Fruit fly (Drosophila melanogaster): ENCODE data around the gene Synd.

The Synd gene

DNA sequence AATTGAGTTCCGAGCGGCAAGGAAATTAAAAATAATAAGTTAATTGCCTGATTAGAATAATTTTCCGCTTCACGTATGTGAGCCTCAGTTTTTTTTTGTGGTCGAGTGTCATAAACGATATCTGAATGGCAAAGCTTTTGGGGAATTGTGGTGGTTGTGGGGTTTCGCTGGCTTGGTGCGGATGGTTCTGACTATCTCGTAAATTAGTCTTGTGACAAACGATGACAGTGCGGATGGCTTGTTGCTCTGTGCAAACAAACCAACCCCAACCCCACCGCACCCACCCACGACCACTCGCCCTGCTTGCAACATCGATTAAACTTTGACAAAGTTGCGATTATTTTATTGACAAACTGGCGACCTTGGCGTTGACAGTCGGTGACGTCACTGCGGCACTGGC, 5.7 kb upstream of the Synd start:
- no peak for TF ChIP-seq CG17801 (GFP tag; optimal IDR thresholded peaks at IDR 0.05; ENCODE audit: partially characterized antibody)

dm6 chr3R:20828520-20829415, 3.8 kb upstream of the Synd start:
- peak; percentile 7 for TF ChIP-seq CG17801 (GFP tag; optimal IDR thresholded peaks at IDR 0.05; ENCODE audit: partially characterized antibody)

DNA sequence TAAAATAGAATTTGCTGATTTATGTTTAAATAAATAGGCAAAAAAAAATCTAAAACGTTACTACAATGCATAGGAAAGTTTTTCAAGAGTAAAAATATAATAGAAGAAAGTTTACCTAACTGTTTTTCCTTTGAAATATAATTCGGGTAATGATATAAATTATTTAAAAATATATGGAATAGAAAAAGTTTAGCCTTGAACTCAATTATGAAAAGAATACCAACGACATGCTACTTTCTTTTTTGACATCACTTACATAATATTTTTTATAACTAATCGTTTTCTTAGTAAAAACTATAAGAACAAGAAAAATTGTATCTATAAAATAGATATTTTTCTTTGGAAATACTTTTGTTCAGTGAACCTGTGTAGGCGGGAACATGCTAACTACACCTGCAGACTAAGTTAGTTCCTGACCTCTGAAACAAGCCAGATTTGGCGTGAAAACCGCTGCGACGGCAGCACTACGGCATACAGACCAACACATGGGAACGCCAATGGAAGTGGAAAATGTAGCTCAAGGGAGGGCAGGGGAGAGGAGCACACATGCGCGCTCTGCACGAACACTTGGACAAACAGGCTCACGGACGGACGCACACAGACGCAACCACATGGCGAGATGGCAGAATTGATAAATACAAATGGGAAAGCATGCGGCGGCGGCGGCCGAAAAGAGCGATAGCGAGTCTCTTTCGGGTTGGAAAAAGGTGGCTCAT, 3.0 kb upstream of the Synd start:
- no peak for TF ChIP-seq CG17801 (GFP tag; optimal IDR thresholded peaks at IDR 0.05; ENCODE audit: partially characterized antibody)

DNA sequence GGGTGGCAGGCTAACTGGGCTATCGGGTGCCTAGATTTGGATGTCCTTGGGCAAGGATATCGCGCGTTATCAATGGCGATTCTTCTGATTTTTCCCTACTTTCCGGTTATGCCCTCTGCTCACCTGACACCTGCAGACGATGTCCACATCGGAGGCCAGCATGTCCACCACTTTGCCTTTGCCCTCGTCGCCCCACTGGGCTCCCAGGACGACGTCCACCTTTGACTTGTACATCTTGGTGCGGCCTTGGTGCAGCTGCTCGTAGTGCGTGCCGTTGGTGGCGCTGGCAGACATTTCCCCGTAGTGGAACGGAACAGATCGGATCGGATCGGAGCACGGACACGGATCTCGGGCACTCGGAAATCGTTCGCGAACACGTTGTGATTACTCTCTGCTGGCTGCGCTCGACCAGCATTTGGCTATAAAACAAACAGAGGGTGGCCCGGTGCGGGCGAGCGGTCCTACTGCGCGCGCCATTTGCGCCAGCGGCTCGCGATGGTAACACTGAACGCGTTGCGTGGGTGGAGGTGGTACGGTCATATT, 2.4 kb upstream of the Synd start, which contains the start of gene Adss:
Adss (minus strand) TSS at position 428 of the 543 bp plus-strand sequence.
- TF ChIP-seq CG17801 (GFP tag; optimal IDR thresholded peaks at IDR 0.05; ENCODE audit: partially characterized antibody) = peak; percentile 58

DNA sequence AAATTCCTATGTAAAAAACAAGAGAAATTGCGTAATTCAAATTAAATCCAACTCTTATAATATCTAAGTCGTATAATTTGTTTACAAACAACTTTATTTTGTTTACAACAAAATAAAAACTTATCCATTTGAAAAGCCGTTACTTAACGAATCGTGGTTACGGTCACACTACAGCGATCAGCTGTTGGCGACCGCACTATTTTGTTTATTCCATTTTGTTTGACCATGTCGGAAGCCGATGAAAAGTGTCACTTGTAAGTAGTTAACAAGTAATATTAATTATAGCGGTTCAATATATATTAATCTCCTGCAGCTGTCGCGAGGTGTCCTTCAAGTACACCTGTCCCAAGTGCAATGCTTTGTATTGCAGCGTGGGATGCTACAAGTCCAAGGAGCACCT, 1.6 kb upstream of the Synd start, which contains the start of gene CG31223:
CG31223 (plus strand) TSS at position 165 of the 400 bp plus-strand sequence.
- no peak for TF ChIP-seq CG17801 (GFP tag; optimal IDR thresholded peaks at IDR 0.05; ENCODE audit: partially characterized antibody)

- no peak for TF ChIP-seq CG17801 (GFP tag; optimal IDR thresholded peaks at IDR 0.05; ENCODE audit: partially characterized antibody)
These were observed 1.1 kb downstream of the Synd start for dm6 chr3R:20833664-20834063.

DNA sequence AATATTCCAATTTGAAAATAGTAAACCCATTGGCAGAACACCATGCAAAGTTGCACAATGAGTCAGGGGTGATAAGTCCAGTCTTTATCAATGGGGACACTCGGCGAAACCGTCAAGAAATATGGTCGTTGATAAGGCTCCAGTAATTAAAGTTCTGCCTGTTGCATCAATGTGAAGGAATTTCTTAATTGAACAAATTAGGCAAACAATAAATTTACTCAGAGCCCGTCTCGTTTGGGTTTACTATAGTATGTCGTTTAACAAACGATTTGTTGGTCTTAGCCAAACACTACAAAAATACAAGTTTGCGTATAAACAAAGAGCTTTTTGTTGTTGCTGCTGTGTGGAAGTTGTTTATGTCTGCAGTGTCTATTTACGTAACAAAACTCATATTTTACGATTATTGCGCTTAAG, 2.2 kb downstream of the Synd start:
- TF ChIP-seq CG17801 (GFP tag; optimal IDR thresholded peaks at IDR 0.05; ENCODE audit: partially characterized antibody) = no peak

- TF ChIP-seq CG17801 (GFP tag; optimal IDR thresholded peaks at IDR 0.05; ENCODE audit: partially characterized antibody) = no peak
These were observed 2.9 kb downstream of the Synd start for dm6 chr3R:20835531-20835930.

DNA sequence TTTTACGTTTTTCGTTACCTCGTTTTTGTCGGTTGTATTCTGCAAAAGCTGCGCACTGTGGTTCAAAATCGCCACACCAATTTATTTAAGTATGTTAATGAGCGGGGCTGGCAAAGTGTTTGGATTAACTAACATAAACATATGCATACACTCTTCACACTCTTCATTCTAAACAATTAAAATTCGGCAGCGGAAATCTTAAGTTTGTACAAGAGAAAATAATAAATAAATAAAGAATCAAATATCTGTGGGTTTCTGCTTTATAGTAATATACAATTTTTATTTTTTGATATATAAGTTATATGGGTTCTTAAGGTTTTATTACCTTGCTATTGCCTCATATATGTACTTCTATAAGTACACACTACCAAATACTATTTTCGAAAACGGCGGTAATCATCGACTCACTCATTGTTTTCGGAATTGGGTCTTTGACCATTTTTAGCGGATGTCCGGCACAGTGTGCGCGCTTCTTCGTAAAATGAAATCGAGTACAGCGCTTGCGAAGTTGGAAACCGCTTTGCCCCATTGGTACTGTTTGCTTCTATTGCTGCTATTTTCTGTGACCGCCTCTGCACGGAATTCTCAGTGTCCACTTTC, 3.8 kb downstream of the Synd start:
- peak; percentile 34 for TF ChIP-seq CG17801 (GFP tag; optimal IDR thresholded peaks at IDR 0.05; ENCODE audit: partially characterized antibody)

dm6 chr3R:20837242-20837664, 4.7 kb downstream of the Synd start:
- no peak for TF ChIP-seq CG17801 (GFP tag; optimal IDR thresholded peaks at IDR 0.05; ENCODE audit: partially characterized antibody)

dm6 chr3R:20838787-20839186, 6.2 kb downstream of the Synd start:
- TF ChIP-seq CG17801 (GFP tag; optimal IDR thresholded peaks at IDR 0.05; ENCODE audit: partially characterized antibody) = no peak

dm6 chr3R:20841840-20842239, 9.2 kb downstream of the Synd start, which contains the start of gene CG15695:
Gene CG15695 (plus strand): TSS chr3R:20842140.
- TF ChIP-seq CG17801 (GFP tag; optimal IDR thresholded peaks at IDR 0.05; ENCODE audit: partially characterized antibody) = no peak

- TF ChIP-seq CG17801 (GFP tag; optimal IDR thresholded peaks at IDR 0.05; ENCODE audit: partially characterized antibody) = no peak
These were observed 12.9 kb downstream of the Synd start for dm6 chr3R:20845493-20845892.

- no peak for TF ChIP-seq CG17801 (GFP tag; optimal IDR thresholded peaks at IDR 0.05; ENCODE audit: partially characterized antibody)
These were observed 13.7 kb downstream of the Synd start for dm6 chr3R:20846316-20846715.

DNA sequence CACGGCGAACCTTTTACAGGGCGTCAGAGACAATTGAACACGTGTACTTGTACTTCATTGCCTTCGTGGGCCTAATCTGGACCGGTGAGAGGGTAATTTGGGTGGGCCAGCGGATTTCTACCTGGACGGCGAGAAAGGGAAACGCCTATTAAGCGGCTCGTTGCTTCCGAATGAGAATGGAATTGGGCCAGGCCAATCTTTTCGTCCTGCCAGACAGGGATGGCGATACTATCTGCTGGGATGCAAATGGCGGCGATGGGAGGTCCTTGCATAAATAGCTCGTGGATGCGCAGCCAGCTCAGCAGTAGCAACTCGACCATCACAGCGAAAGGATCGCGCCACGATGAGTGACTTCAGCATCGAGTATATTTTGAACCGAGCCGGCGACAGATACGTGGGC, 14.2 kb downstream of the Synd start, which contains the start of gene CG15696:
CG15696 (plus strand) TSS at position 301 of the 400 bp plus-strand sequence.
- no peak for TF ChIP-seq CG17801 (GFP tag; optimal IDR thresholded peaks at IDR 0.05; ENCODE audit: partially characterized antibody)

All from ovary, adult (tissue).